Worm (Caenorhabditis elegans): ENCODE results near the gene R05F9.7.

DNA sequence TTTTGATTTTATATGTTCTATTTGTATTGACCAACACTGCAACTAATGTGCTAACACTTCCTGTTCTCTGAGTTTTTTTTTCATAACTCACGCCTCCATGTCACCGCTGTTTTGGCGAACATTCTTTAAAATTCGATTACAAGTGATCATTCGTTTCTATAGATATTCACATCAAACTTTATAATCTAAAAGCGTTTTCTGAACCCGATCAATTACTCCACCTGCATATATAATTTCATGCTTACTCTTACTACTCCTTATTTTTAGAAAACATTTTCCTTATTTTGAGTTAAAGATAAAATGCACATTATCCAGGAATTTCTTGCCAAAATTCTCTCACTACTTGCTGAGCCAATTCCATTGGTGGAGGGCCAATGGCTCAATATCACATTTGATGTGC is at the start of gene R05F9.7:
- TF ChIP-seq elt-3 (tag; optimal IDR thresholded peaks at IDR 0.05) (no peak), elt-2 (tag; optimal IDR thresholded peaks at IDR 0.05) (no peak), ces-1 (GFP tag; optimal IDR thresholded peaks at IDR 0.05) (no peak), hlh-17 (GFP tag; optimal IDR thresholded peaks at IDR 0.05; ENCODE audit: borderline replicate concordance) (no peak), unc-62 (GFP tag; optimal IDR thresholded peaks at IDR 0.05) (no peak), lin-15B (tag; optimal IDR thresholded peaks at IDR 0.05) (no peak), sptf-1 (tag; optimal IDR thresholded peaks at IDR 0.05) (no peak)

Measured in whole organism, L1 larva.